Worm (Caenorhabditis elegans): ENCODE results near the gene D1086.10.
"Not testable (repeated sequence)": the region's sequence is repeated elsewhere in the genome, so short reads cannot be mapped to it uniquely, and the experiment has no call there.

The D1086.10 gene

ce11 chrV:14082453-14082852, at the start of gene D1086.10:
TSS of gene D1086.10 (plus strand) at chrV:14082753.
- TF ChIP-seq ceh-9 (tag; optimal IDR thresholded peaks at IDR 0.05) = no peak
- no peak for TF ChIP-seq ceh-28 (tag; optimal IDR thresholded peaks at IDR 0.05)
- no peak for TF ChIP-seq nhr-12 (tag; optimal IDR thresholded peaks at IDR 0.05)
- TF ChIP-seq nhr-43 (tag; optimal IDR thresholded peaks at IDR 0.05; ENCODE audit: poor library complexity, severe bottlenecking) = no peak
- no peak for TF ChIP-seq fos-1 (tag; optimal IDR thresholded peaks at IDR 0.05)
- no peak for TF ChIP-seq pqm-1 (tag; optimal IDR thresholded peaks at IDR 0.05)
- no peak for TF ChIP-seq nhr-77 (tag; optimal IDR thresholded peaks at IDR 0.05)
- no peak for TF ChIP-seq tbx-2 (tag; optimal IDR thresholded peaks at IDR 0.05)
- no peak for TF ChIP-seq skn-1 (tag; optimal IDR thresholded peaks at IDR 0.05)
- TF ChIP-seq egl-5 (tag; optimal IDR thresholded peaks at IDR 0.05) = no peak
- TF ChIP-seq nhr-23 (tag; optimal IDR thresholded peaks at IDR 0.05) = no peak
- TF ChIP-seq lin-15B (tag; optimal IDR thresholded peaks at IDR 0.05) = no peak
- no peak for TF ChIP-seq elt-2 (tag; optimal IDR thresholded peaks at IDR 0.05)
- TF ChIP-seq unc-39 (tag; optimal IDR thresholded peaks at IDR 0.05) = no peak
- TF ChIP-seq nhr-67 (tag; optimal IDR thresholded peaks at IDR 0.05) = no peak
- TF ChIP-seq lin-39 (tag; optimal IDR thresholded peaks at IDR 0.05) = no peak
- no peak for TF ChIP-seq eor-1 (tag; optimal IDR thresholded peaks at IDR 0.05)
- TF ChIP-seq mdl-1 (tag; optimal IDR thresholded peaks at IDR 0.05) = no peak
- TF ChIP-seq nfya-1 (tag; optimal IDR thresholded peaks at IDR 0.05; ENCODE audit: insufficient read depth) = no peak

ce11 chrV:14033649-14034048, 48.9 kb upstream of the D1086.10 start, which contains the start of gene ins-10:
TSS of gene ins-10 (plus strand) at chrV:14033949.
- TF ChIP-seq snpc-4 (tag; optimal IDR thresholded peaks at IDR 0.05) (no peak), ztf-4 (tag; optimal IDR thresholded peaks at IDR 0.05) (no peak), fkh-10 (GFP tag; optimal IDR thresholded peaks at IDR 0.05) (no peak), nhr-12 (tag; optimal IDR thresholded peaks at IDR 0.05) (no peak), ceh-16 (tag; optimal IDR thresholded peaks at IDR 0.05) (no peak), mdl-1 (tag; optimal IDR thresholded peaks at IDR 0.05) (no peak), tbx-2 (tag; optimal IDR thresholded peaks at IDR 0.05) (no peak), nhr-76 (tag; optimal IDR thresholded peaks at IDR 0.05) (no peak), ZK546.5 (tag; optimal IDR thresholded peaks at IDR 0.05) (no peak), unc-39 (tag; optimal IDR thresholded peaks at IDR 0.05) (no peak)

ce11 chrV:14038328-14039084, 44.0 kb upstream of the D1086.10 start, which contains the start of gene vps-39:
TSS of gene vps-39 (minus strand) at chrV:14038378.
- TF ChIP-seq nhr-43 (tag; optimal IDR thresholded peaks at IDR 0.05; ENCODE audit: poor library complexity, severe bottlenecking) (peak; percentile 20), hmg-11 (tag; optimal IDR thresholded peaks at IDR 0.05) (peak; percentile 49), elt-2 (tag; optimal IDR thresholded peaks at IDR 0.05) (peak; percentile 24), R02D3.7 (tag; optimal IDR thresholded peaks at IDR 0.05) (peak; percentile 50), lin-15B (tag; optimal IDR thresholded peaks at IDR 0.05) (peak; percentile 28)

- not testable (repeated sequence) for TF ChIP-seq lin-15B, ceh-9, egl-5 (tag; optimal IDR thresholded peaks at IDR 0.05)
These were observed 33.3 kb upstream of the D1086.10 start, which contains the start of gene F58D12.1 for ce11 chrV:14049274-14049673. TSS of gene F58D12.1 (plus strand) at chrV:14049574.

ce11 chrV:14055097-14055496, 27.5 kb upstream of the D1086.10 start:
- TF ChIP-seq skn-1 (tag; optimal IDR thresholded peaks at IDR 0.05) (peak; percentile 18), ceh-28 (tag; optimal IDR thresholded peaks at IDR 0.05) (peak; percentile 86), R02D3.7 (tag; optimal IDR thresholded peaks at IDR 0.05) (peak; percentile 80), lin-15B (tag; optimal IDR thresholded peaks at IDR 0.05) (peak; percentile 82), lin-39 (tag; optimal IDR thresholded peaks at IDR 0.05) (peak; percentile 94), nhr-23 (tag; optimal IDR thresholded peaks at IDR 0.05) (peak; percentile 97), pqm-1 (tag; optimal IDR thresholded peaks at IDR 0.05) (peak; percentile 65), nhr-76 (tag; optimal IDR thresholded peaks at IDR 0.05) (peak; percentile 10), fkh-10 (GFP tag; optimal IDR thresholded peaks at IDR 0.05) (peak; percentile 50), nhr-25 (tag; optimal IDR thresholded peaks at IDR 0.05) (peak; percentile 96), eor-1 (tag; optimal IDR thresholded peaks at IDR 0.05) (peak in 1 of 2 experiments; percentile 23), elt-1 (tag; optimal IDR thresholded peaks at IDR 0.05) (peak; percentile 52), egl-5 (tag; optimal IDR thresholded peaks at IDR 0.05) (peak; percentile 35), nhr-77 (tag; optimal IDR thresholded peaks at IDR 0.05) (peak; percentile 39), pha-4 (tag; optimal IDR thresholded peaks at IDR 0.05) (peak; percentile 77), nhr-28 (tag; optimal IDR thresholded peaks at IDR 0.05) (peak; percentile 41), egl-27 (tag; optimal IDR thresholded peaks at IDR 0.05) (peak; percentile 16), ceh-82 (tag; optimal IDR thresholded peaks at IDR 0.05) (peak; percentile 75), nhr-43 (tag; optimal IDR thresholded peaks at IDR 0.05; ENCODE audit: poor library complexity, severe bottlenecking) (peak; percentile 98), nfya-1 (tag; optimal IDR thresholded peaks at IDR 0.05; ENCODE audit: insufficient read depth) (peak; percentile 87), snpc-4 (tag; optimal IDR thresholded peaks at IDR 0.05) (peak; percentile 93), mdl-1 (tag; optimal IDR thresholded peaks at IDR 0.05) (peak; percentile 25), ztf-4 (tag; optimal IDR thresholded peaks at IDR 0.05) (peak; percentile 28), tbx-2 (tag; optimal IDR thresholded peaks at IDR 0.05) (peak; percentile 90), unc-62 (GFP tag; optimal IDR thresholded peaks at IDR 0.05) (peak; percentile 39), jun-1 (tag; optimal IDR thresholded peaks at IDR 0.05) (peak; percentile 87), elt-2 (tag; optimal IDR thresholded peaks at IDR 0.05) (peak; percentile 77), lsy-12 (tag; optimal IDR thresholded peaks at IDR 0.05) (peak; percentile 94)
